Worm (Caenorhabditis elegans): ENCODE data around the gene ceh-20.

ceh-20 gene

ce11 chrIII:7021156-7021637 lies 41.5 kb downstream of the ceh-20 start, which contains the start of gene rfl-1 (continued):
- no peak for TF ChIP-seq hlh-17 (GFP tag; optimal IDR thresholded peaks at IDR 0.05; ENCODE audit: borderline replicate concordance)
- TF ChIP-seq elt-2 (tag; optimal IDR thresholded peaks at IDR 0.05): no peak
- no peak for TF ChIP-seq ceh-8 (GFP tag; optimal IDR thresholded peaks at IDR 0.05)
- TF ChIP-seq F16B12.6 (tag; optimal IDR thresholded peaks at IDR 0.05): peak; percentile 57
- TF ChIP-seq ces-1 (GFP tag; optimal IDR thresholded peaks at IDR 0.05): no peak
- TF ChIP-seq nhr-19 (GFP tag; conservative IDR thresholded peaks at IDR 0.05): peak; percentile 47
- TF ChIP-seq dsc-1 (tag; optimal IDR thresholded peaks at IDR 0.05): peak; percentile 52
- no peak for TF ChIP-seq tlp-1 (tag; optimal IDR thresholded peaks at IDR 0.05)
- no peak for TF ChIP-seq ama-1 (optimal IDR thresholded peaks at IDR 0.05)
- peak; percentile 59 for TF ChIP-seq swsn-7 (tag; optimal IDR thresholded peaks at IDR 0.05)
- TF ChIP-seq nhr-84 (tag; optimal IDR thresholded peaks at IDR 0.05): no peak
- no peak for TF ChIP-seq ztf-11 (tag; optimal IDR thresholded peaks at IDR 0.05)
- peak; percentile 63 for TF ChIP-seq isw-1 (GFP tag; IDR thresholded peaks at IDR 0.05)
- TF ChIP-seq hlh-4 (tag; optimal IDR thresholded peaks at IDR 0.05): no peak

- no peak for TF ChIP-seq efl-1 (optimal IDR thresholded peaks at IDR 0.05)
- peak in 1 of 2 experiments; percentile 86 for TF ChIP-seq efl-1 (GFP tag; optimal IDR thresholded peaks at IDR 0.05 in 1 of 2)
- TF ChIP-seq tbx-2 (tag; optimal IDR thresholded peaks at IDR 0.05): no peak
- TF ChIP-seq C16A3.4 (tag; optimal IDR thresholded peaks at IDR 0.05): no peak
- no peak for TF ChIP-seq lin-15B (tag; optimal IDR thresholded peaks at IDR 0.05)
- no peak for TF ChIP-seq sptf-1 (tag; optimal IDR thresholded peaks at IDR 0.05)
- no peak for TF ChIP-seq hlh-17 (GFP tag; optimal IDR thresholded peaks at IDR 0.05; ENCODE audit: borderline replicate concordance)
- TF ChIP-seq nhr-47 (tag; optimal IDR thresholded peaks at IDR 0.05): no peak
- TF ChIP-seq lin-35 (GFP tag; optimal IDR thresholded peaks at IDR 0.05): no peak
- TF ChIP-seq C34B4.2 (tag; optimal IDR thresholded peaks at IDR 0.05): no peak
- peak; percentile 80 for TF ChIP-seq ceh-8 (GFP tag; optimal IDR thresholded peaks at IDR 0.05)
- TF ChIP-seq aha-1 (tag; optimal IDR thresholded peaks at IDR 0.05): no peak
- no peak for TF ChIP-seq zip-4 (GFP tag; optimal IDR thresholded peaks at IDR 0.05)
Measured at ce11 chrIII:7025839-7026238, 46.2 kb downstream of the ceh-20 start.

- TF ChIP-seq dpl-1 (GFP tag; optimal IDR thresholded peaks at IDR 0.05) (no peak), nhr-85 (tag) (no peak), nhr-84 (tag; optimal IDR thresholded peaks at IDR 0.05) (no peak), unc-86 (tag; optimal IDR thresholded peaks at IDR 0.05) (no peak), ets-5 (GFP tag; IDR thresholded peaks at IDR 0.05) (no peak), nhr-76 (tag; optimal IDR thresholded peaks at IDR 0.05) (no peak), pqm-1 (tag; optimal IDR thresholded peaks at IDR 0.05) (no peak), pag-3 (tag; optimal IDR thresholded peaks at IDR 0.05; ENCODE audit: borderline replicate concordance, insufficient read depth) (no peak), grh-1 (GFP tag; IDR thresholded peaks at IDR 0.05) (no peak), lir-3 (tag; optimal IDR thresholded peaks at IDR 0.05; ENCODE audit: poor library complexity) (no peak), ces-1 (GFP tag; optimal IDR thresholded peaks at IDR 0.05) (no peak), F16B12.6 (tag; optimal IDR thresholded peaks at IDR 0.05) (no peak), zip-4 (GFP tag; optimal IDR thresholded peaks at IDR 0.05) (no peak), nhr-11 (tag; optimal IDR thresholded peaks at IDR 0.05) (no peak), fkh-4 (tag; optimal IDR thresholded peaks at IDR 0.05; ENCODE audit: borderline replicate concordance) (no peak)
Measured at ce11 chrIII:7029105-7029504, 49.4 kb downstream of the ceh-20 start, which contains the start of gene cyk-1. TSS of gene cyk-1 (minus strand) at chrIII:7029205.

- TF ChIP-seq nhr-12 (tag; optimal IDR thresholded peaks at IDR 0.05) (no peak), elt-3 (tag; optimal IDR thresholded peaks at IDR 0.05) (peak in 1 of 6 experiments; percentile 1), rnt-1 (tag; optimal IDR thresholded peaks at IDR 0.05) (peak; percentile 49), zag-1 (tag; optimal IDR thresholded peaks at IDR 0.05) (no peak), ceh-88 (GFP tag; IDR thresholded peaks at IDR 0.05) (no peak), nhr-47 (tag; optimal IDR thresholded peaks at IDR 0.05) (peak; percentile 53), nhr-20 (tag; optimal IDR thresholded peaks at IDR 0.05) (peak; percentile 33), lin-35 (GFP tag; optimal IDR thresholded peaks at IDR 0.05) (peak; percentile 30 to 57), ztf-4 (tag; optimal IDR thresholded peaks at IDR 0.05) (no peak), nhr-28 (tag; optimal IDR thresholded peaks at IDR 0.05) (no peak), nhr-71 (tag; optimal IDR thresholded peaks at IDR 0.05) (peak; percentile 50), Y116A8C.19 (tag; optimal IDR thresholded peaks at IDR 0.05; ENCODE audit: borderline replicate concordance) (no peak), dsc-1 (tag; optimal IDR thresholded peaks at IDR 0.05) (peak; percentile 66), snpc-4 (tag; optimal IDR thresholded peaks at IDR 0.05) (peak; percentile 85)
Measured at ce11 chrIII:7030044-7030804, 50.5 kb downstream of the ceh-20 start.
